Worm (Caenorhabditis elegans): Measurements from ENCODE around the gene col-42.

col-42 gene

DNA sequence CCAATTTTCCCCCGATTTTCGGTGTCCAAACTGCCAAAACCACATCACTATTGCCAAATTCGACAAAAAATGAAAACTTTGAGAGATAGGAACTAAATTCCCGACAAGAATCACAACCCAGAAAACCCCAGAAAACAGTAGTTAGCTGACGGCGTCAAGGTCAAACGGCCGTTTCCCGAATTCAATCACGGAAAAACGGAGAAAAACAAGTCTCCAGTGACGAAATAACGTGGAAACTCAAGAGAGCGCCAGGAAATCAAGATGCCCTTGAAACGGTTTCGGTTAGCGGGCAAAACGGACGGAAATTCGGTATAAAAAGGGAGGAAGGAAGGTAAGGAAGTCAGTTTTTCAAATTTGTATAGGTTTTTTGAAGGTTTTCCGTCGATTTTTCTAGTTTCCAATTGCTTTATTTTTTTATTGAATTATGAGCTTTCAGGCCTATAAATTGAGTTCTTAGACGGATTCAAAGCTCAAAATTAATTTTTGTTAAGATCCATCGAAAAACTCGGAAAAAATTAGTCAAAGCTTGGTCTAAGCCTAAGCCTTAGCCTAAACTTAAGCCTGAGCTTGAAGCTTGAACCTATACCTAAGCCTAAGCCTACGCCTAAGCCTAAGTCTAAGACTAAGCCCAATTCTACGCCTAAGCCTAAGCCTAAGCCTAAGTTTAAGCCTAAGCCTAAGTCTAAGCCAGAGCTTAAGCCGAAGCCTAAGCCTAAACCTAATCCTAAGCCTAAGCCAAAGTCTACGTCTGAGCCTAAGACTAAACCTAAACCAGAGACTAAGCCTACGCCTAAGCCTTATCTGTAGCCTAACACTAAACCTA lies 529 bp upstream of the col-42 start:
- TF ChIP-seq hif-1 (tag; optimal IDR thresholded peaks at IDR 0.05) (no peak), mxl-3 (GFP tag; optimal IDR thresholded peaks at IDR 0.05) (no peak), lin-1 (GFP tag; IDR thresholded peaks at IDR 0.05) (no peak), dmd-6 (GFP tag; IDR thresholded peaks at IDR 0.05) (no peak), ceh-44 (GFP tag; IDR thresholded peaks at IDR 0.05) (no peak), nhr-11 (tag; optimal IDR thresholded peaks at IDR 0.05) (no peak), vab-7 (GFP tag; IDR thresholded peaks at IDR 0.05) (no peak), nhr-25 (tag; optimal IDR thresholded peaks at IDR 0.05; ENCODE audit: borderline replicate concordance, insufficient read depth) (peak; percentile 58), nhr-42 (GFP tag; IDR thresholded peaks at IDR 0.05) (no peak), unc-62 (GFP tag; optimal IDR thresholded peaks at IDR 0.05 in 1 of 2) (peak in 1 of 2 experiments; percentile 72), unc-62 (tag; optimal IDR thresholded peaks at IDR 0.05) (no peak), rbr-2 (tag; optimal IDR thresholded peaks at IDR 0.05) (no peak), zfp-3 (GFP tag; conservative IDR thresholded peaks at IDR 0.05) (no peak), aha-1 (tag) (peak; percentile 18), cey-2 (tag; optimal IDR thresholded peaks at IDR 0.05; ENCODE audit: borderline replicate concordance, insufficient read depth) (no peak), zip-11 (GFP tag; IDR thresholded peaks at IDR 0.05) (no peak), Y75B8A.6 (GFP tag; IDR thresholded peaks at IDR 0.05) (no peak), egl-43 (GFP tag; IDR thresholded peaks at IDR 0.05) (no peak), R02D3.7 (tag; optimal IDR thresholded peaks at IDR 0.05) (no peak), spr-1 (tag; optimal IDR thresholded peaks at IDR 0.05) (no peak), nhr-111 (GFP tag; optimal IDR thresholded peaks at IDR 0.05) (no peak), lin-29 (GFP tag; IDR thresholded peaks at IDR 0.05) (no peak), lin-15B (tag; optimal IDR thresholded peaks at IDR 0.05) (no peak), daf-16 (GFP tag; optimal IDR thresholded peaks at IDR 0.05) (no peak), daf-16 (tag; optimal IDR thresholded peaks at IDR 0.05) (no peak), ztf-11 (tag; optimal IDR thresholded peaks at IDR 0.05) (no peak), mdt-29 (GFP tag; IDR thresholded peaks at IDR 0.05) (peak; percentile 33; the same call in 1 of the 2 replicates), ama-1 (optimal IDR thresholded peaks at IDR 0.05) (peak; percentile 85), skn-1 (tag; optimal IDR thresholded peaks at IDR 0.05) (no peak), zag-1 (tag; optimal IDR thresholded peaks at IDR 0.05) (no peak), F26F4.8 (GFP tag; conservative IDR thresholded peaks at IDR 0.05) (no peak), pha-4 (GFP tag; IDR thresholded peaks at IDR 0.05) (no peak), pha-4 (tag; optimal IDR thresholded peaks at IDR 0.05) (no peak), attf-4 (tag; optimal IDR thresholded peaks at IDR 0.05) (no peak), zfp-2 (tag; optimal IDR thresholded peaks at IDR 0.05) (no peak), lin-38 (GFP tag; IDR thresholded peaks at IDR 0.05) (no peak), ceh-82 (tag; optimal IDR thresholded peaks at IDR 0.05) (no peak), daf-8 (GFP tag; IDR thresholded peaks at IDR 0.05) (no peak), lin-39 (tag; optimal IDR thresholded peaks at IDR 0.05) (no peak), nhr-28 (tag; optimal IDR thresholded peaks at IDR 0.05) (peak; percentile 8), ZK546.5 (tag; optimal IDR thresholded peaks at IDR 0.05) (no peak), mep-1 (tag; optimal IDR thresholded peaks at IDR 0.05) (peak; percentile 31), F10B5.3 (tag; optimal IDR thresholded peaks at IDR 0.05) (no peak), sdz-12 (GFP tag; optimal IDR thresholded peaks at IDR 0.05) (no peak), gei-8 (GFP tag; optimal IDR thresholded peaks at IDR 0.05) (no peak), duxl-1 (tag; optimal IDR thresholded peaks at IDR 0.05; ENCODE audit: poor library complexity) (no peak), hlh-11 (tag; optimal IDR thresholded peaks at IDR 0.05) (no peak), fos-1 (tag; optimal IDR thresholded peaks at IDR 0.05) (no peak), daf-12 (tag; optimal IDR thresholded peaks at IDR 0.05) (no peak)
